Worm (Caenorhabditis elegans) whole organism, L4 larva: Measurements from ENCODE around the gene EEED8.13.

Source experiments
- D1046.2 ChIP-seq: fragments of 200-800 bp; sonication (Bioruptor generic); IDR thresholded peaks from 2 replicates; pipeline ENCODE4 v1.3.6; 2022; ENCODE audit warnings: missing genetic modification characterization, missing compliant biosample characterization
- F10B5.3 ChIP-seq: sonication (generic microtip); optimal IDR thresholded peaks from 2 replicates; lab custom pipeline; 2016; ENCODE audit warnings: mild to moderate bottlenecking, missing genetic modification characterization, missing compliant biosample characterization
- F26F4.8 ChIP-seq: fragments of 200-800 bp; sonication (Bioruptor generic); conservative IDR thresholded peaks from 2 replicates; pipeline ENCODE4 v1.3.6; 2022; ENCODE audit warnings: missing genetic modification characterization, missing compliant biosample characterization
- F37D6.2 ChIP-seq: sonication (generic microtip); optimal IDR thresholded peaks from 2 replicates; lab custom pipeline; 2016; ENCODE audit warnings: mild to moderate bottlenecking, missing genetic modification characterization, missing compliant biosample characterization
- F44E2.7 ChIP-seq: fragments of 200-800 bp; sonication (Bioruptor generic); IDR thresholded peaks from 2 replicates; pipeline ENCODE4 v2.1.2; 2022; ENCODE audit warnings: missing genetic modification characterization, missing compliant biosample characterization
- R02D3.7 ChIP-seq: fragments of 150-350 bp; sonication (generic microtip); optimal IDR thresholded peaks from 3 replicates; lab custom pipeline; 2014; ENCODE audit warnings: missing biosample characterization, missing genetic modification characterization
- T20F7.1 ChIP-seq: fragments of 200-800 bp; sonication (Bioruptor generic); optimal IDR thresholded peaks from 2 replicates; lab custom pipeline; 2018; ENCODE audit warnings: mild to moderate bottlenecking, missing genetic modification characterization, missing compliant biosample characterization
- Y105C5A.15 ChIP-seq: fragments of 200-800 bp; sonication (Bioruptor generic); IDR thresholded peaks from 2 replicates; pipeline ENCODE4 v1.3.6; 2022; ENCODE audit warnings: missing genetic modification characterization, missing compliant biosample characterization
- Y5F2A.4 ChIP-seq: fragments of 200-800 bp; sonication (Bioruptor generic); optimal IDR thresholded peaks from 2 replicates; lab custom pipeline; 2018; ENCODE audit warnings: mild to moderate bottlenecking, missing genetic modification characterization, missing compliant biosample characterization
- ceh-28 ChIP-seq: fragments of 150-350 bp; optimal IDR thresholded peaks from 2 replicates; lab custom pipeline; 2014; ENCODE audit warnings: missing biosample characterization, missing genetic modification reagents, missing genetic modification characterization
- ceh-44 ChIP-seq: fragments of 200-800 bp; sonication (Bioruptor generic); IDR thresholded peaks from 2 replicates; pipeline ENCODE4 v1.3.6; 2022; ENCODE audit warnings: missing genetic modification reagents, missing genetic modification characterization, missing compliant biosample characterization
- daf-8 ChIP-seq: fragments of 200-800 bp; sonication (Bioruptor generic); IDR thresholded peaks from 2 replicates; pipeline ENCODE4 v1.3.6; 2022; ENCODE audit warnings: missing genetic modification characterization, missing compliant biosample characterization
- dmd-6 ChIP-seq: fragments of 200-800 bp; sonication (Bioruptor generic); IDR thresholded peaks from 2 replicates; pipeline ENCODE4 v1.3.6; 2022; ENCODE audit warnings: missing genetic modification reagents, missing genetic modification characterization, missing compliant biosample characterization
- dpl-1 ChIP-seq: fragments of 150-350 bp; optimal IDR thresholded peaks from 2 replicates; lab custom pipeline; 2014; ENCODE audit warnings: missing biosample characterization, missing genetic modification reagents, missing genetic modification characterization
- egl-43 ChIP-seq: fragments of 200-800 bp; sonication (Bioruptor generic); IDR thresholded peaks from 2 replicates; pipeline ENCODE4 v1.3.6; 2022; ENCODE audit warnings: missing genetic modification reagents, missing genetic modification characterization, missing compliant biosample characterization
- gei-8 ChIP-seq: fragments of 200-800 bp; sonication (Bioruptor generic); optimal IDR thresholded peaks from 2 replicates; lab custom pipeline; 2018; ENCODE audit warnings: mild to moderate bottlenecking, missing genetic modification characterization, missing compliant biosample characterization
- hif-1 ChIP-seq, 2 experiments: sonication (generic microtip); optimal IDR thresholded peaks; 2 replicates each; lab custom pipeline; 2016 to 2017; ENCODE audit warnings: missing compliant biosample characterization in 2 of 2, missing genetic modification characterization in 2 of 2, missing genetic modification reagents in 2 of 2, missing genotype in 2 of 2, mild to moderate bottlenecking in 1 of 2
- hlh-11 ChIP-seq: fragments of 200-800 bp; sonication (Bioruptor generic); optimal IDR thresholded peaks from 2 replicates; lab custom pipeline; 2018; ENCODE audit warnings: mild to moderate bottlenecking, missing genetic modification characterization, missing compliant biosample characterization
- hlh-30 ChIP-seq: sonication (generic microtip); optimal IDR thresholded peaks from 2 replicates; lab custom pipeline; 2017; ENCODE audit warnings: antibody characterized with exemption, mild to moderate bottlenecking, missing genetic modification characterization, missing compliant biosample characterization; ENCODE audit not compliant: insufficient read depth
- jun-1 ChIP-seq: fragments of 150-350 bp; optimal IDR thresholded peaks from 2 replicates; lab custom pipeline; 2014; ENCODE audit warnings: missing biosample characterization, missing genetic modification reagents, missing genetic modification characterization
- lim-7 ChIP-seq: fragments of 200-800 bp; sonication (Bioruptor generic); IDR thresholded peaks from 2 replicates; pipeline ENCODE4 v1.3.6; 2022; ENCODE audit warnings: missing genetic modification characterization, missing compliant biosample characterization
- lin-13 ChIP-seq: fragments of 150-350 bp; optimal IDR thresholded peaks from 2 replicates; lab custom pipeline; 2014; ENCODE audit warnings: missing biosample characterization, missing genetic modification reagents, missing genetic modification characterization
- lin-29 ChIP-seq: fragments of 200-800 bp; sonication (Bioruptor generic); IDR thresholded peaks from 2 replicates; pipeline ENCODE4 v1.3.6; 2022; ENCODE audit warnings: missing genetic modification reagents, missing genetic modification characterization, missing compliant biosample characterization
- lin-38 ChIP-seq: fragments of 200-800 bp; sonication (Bioruptor generic); IDR thresholded peaks from 2 replicates; pipeline ENCODE4 v1.3.6; 2022; ENCODE audit warnings: missing genetic modification reagents, missing genetic modification characterization, missing compliant biosample characterization
- lsy-2 ChIP-seq, 2 experiments: fragments of 150-350 bp in 1 of 2; sonication (generic microtip) in 1 of 2; optimal IDR thresholded peaks; 2 replicates each; lab custom pipeline; 2014 to 2017; ENCODE audit warnings: missing biosample characterization in 2 of 2, missing genetic modification characterization in 2 of 2
- madf-5 ChIP-seq, 2 experiments: fragments of 200-800 bp; sonication (Bioruptor generic); IDR thresholded peaks; 2 replicates each; pipeline ENCODE4 v1.3.6; 2022; ENCODE audit warnings: missing compliant biosample characterization in 2 of 2, missing genetic modification characterization in 2 of 2
- mep-1 ChIP-seq: fragments of 150-350 bp; sonication (generic microtip); optimal IDR thresholded peaks from 3 replicates; lab custom pipeline; 2014; ENCODE audit warnings: missing biosample characterization, missing genetic modification characterization
- mxl-3 ChIP-seq: fragments of 200-800 bp; sonication (Bioruptor generic); optimal IDR thresholded peaks from 2 replicates; lab custom pipeline; 2018; ENCODE audit warnings: mild to moderate bottlenecking, missing genetic modification characterization, missing compliant biosample characterization
- nhr-102 ChIP-seq: sonication (generic microtip); optimal IDR thresholded peaks from 2 replicates; lab custom pipeline; 2016; ENCODE audit warnings: mild to moderate bottlenecking, missing genetic modification characterization, moderate library complexity, missing compliant biosample characterization
- nhr-28 ChIP-seq: fragments of 150-350 bp; optimal IDR thresholded peaks from 2 replicates; lab custom pipeline; 2014; ENCODE audit warnings: missing biosample characterization, missing genetic modification characterization
- nhr-41 ChIP-seq: fragments of 200-800 bp; sonication (Bioruptor generic); IDR thresholded peaks from 2 replicates; pipeline ENCODE4 v1.3.6; 2022; ENCODE audit warnings: missing genetic modification reagents, missing genetic modification characterization, missing compliant biosample characterization
- nhr-42 ChIP-seq: fragments of 200-800 bp; sonication (Bioruptor generic); IDR thresholded peaks from 2 replicates; pipeline ENCODE4 v1.3.6; 2022; ENCODE audit warnings: missing genetic modification characterization, missing compliant biosample characterization
- nhr-48 ChIP-seq: sonication (generic microtip); optimal IDR thresholded peaks from 2 replicates; lab custom pipeline; 2016; ENCODE audit warnings: mild to moderate bottlenecking, missing genetic modification characterization, missing compliant biosample characterization
- nhr-6 ChIP-seq: fragments of 150-350 bp; optimal IDR thresholded peaks from 2 replicates; lab custom pipeline; 2014; ENCODE audit warnings: missing biosample characterization, missing genetic modification characterization
- pha-4 ChIP-seq, 2 experiments: fragments of 150-350 bp in 1 of 2; fragments of 200-800 bp in 1 of 2; sonication (Bioruptor generic) in 1 of 2; IDR thresholded peaks in 1 of 2; optimal IDR thresholded peaks in 1 of 2; 2 replicates each; pipeline versions ENCODE4 v1.3.6 to Lab custom; 2014 to 2022; ENCODE audit warnings: missing genetic modification characterization in 2 of 2, missing genetic modification reagents in 2 of 2, missing biosample characterization in 1 of 2, missing compliant biosample characterization in 1 of 2
- php-3 ChIP-seq: fragments of 200-800 bp; sonication (Bioruptor generic); IDR thresholded peaks from 2 replicates; pipeline ENCODE4 v1.3.6; 2022; ENCODE audit warnings: missing genetic modification reagents, missing genetic modification characterization, missing compliant biosample characterization
- rbr-2 ChIP-seq: sonication (generic microtip); optimal IDR thresholded peaks from 2 replicates; lab custom pipeline; 2016; ENCODE audit warnings: missing genotype, missing genetic modification characterization, missing compliant biosample characterization
- sdz-12 ChIP-seq: fragments of 200-800 bp; sonication (Bioruptor generic); optimal IDR thresholded peaks from 2 replicates; lab custom pipeline; 2018; ENCODE audit warnings: mild to moderate bottlenecking, missing genetic modification characterization, missing compliant biosample characterization
- set-16 ChIP-seq: fragments of 200-800 bp; sonication (Bioruptor generic); IDR thresholded peaks from 2 replicates; pipeline ENCODE4 v1.3.6; 2022; ENCODE audit warnings: missing genetic modification reagents, missing genetic modification characterization, missing compliant biosample characterization
- skn-1 ChIP-seq: fragments of 150-350 bp; optimal IDR thresholded peaks from 2 replicates; lab custom pipeline; 2014; ENCODE audit warnings: missing biosample characterization, missing genetic modification characterization
- spr-1 ChIP-seq: sonication (generic microtip); optimal IDR thresholded peaks from 2 replicates; lab custom pipeline; 2016; ENCODE audit warnings: mild to moderate bottlenecking, missing genetic modification characterization, missing compliant biosample characterization
- spr-3 ChIP-seq: fragments of 200-800 bp; sonication (Bioruptor generic); optimal IDR thresholded peaks from 2 replicates; lab custom pipeline; 2018; ENCODE audit warnings: mild to moderate bottlenecking, missing genetic modification characterization, missing compliant biosample characterization
- tra-1 ChIP-seq: fragments of 200-800 bp; sonication (Bioruptor generic); IDR thresholded peaks from 2 replicates; pipeline ENCODE4 v1.3.6; 2022; ENCODE audit warnings: missing genetic modification reagents, missing genetic modification characterization, missing compliant biosample characterization
- unc-130 ChIP-seq: sonication (generic microtip); optimal IDR thresholded peaks from 2 replicates; lab custom pipeline; 2016; ENCODE audit warnings: missing genetic modification reagents, missing genetic modification characterization, missing compliant biosample characterization
- unc-39 ChIP-seq: sonication (generic microtip); optimal IDR thresholded peaks from 2 replicates; lab custom pipeline; 2017; ENCODE audit warnings: missing biosample characterization, missing genetic modification characterization
- unc-62 ChIP-seq, 3 experiments: fragments of 150-350 bp in 1 of 3; sonication (generic microtip); optimal IDR thresholded peaks in 2 of 3; peaks in 1 of 3; 1 replicate in 1 of 3; 2 replicates in 2 of 3; lab custom pipeline; 2014 to 2017; ENCODE audit warnings: missing biosample characterization in 3 of 3, missing genetic modification characterization in 3 of 3, missing genetic modification reagents in 3 of 3, missing genotype in 1 of 3
- zip-11 ChIP-seq: fragments of 200-800 bp; sonication (Bioruptor generic); IDR thresholded peaks from 2 replicates; pipeline ENCODE4 v1.3.6; 2022; ENCODE audit warnings: missing genetic modification characterization, missing compliant biosample characterization
- zip-2 ChIP-seq: fragments of 150-350 bp; optimal IDR thresholded peaks from 2 replicates; lab custom pipeline; 2014; ENCODE audit warnings: missing biosample characterization, missing genetic modification characterization
- ztf-11 ChIP-seq: fragments of 150-350 bp; optimal IDR thresholded peaks from 2 replicates; lab custom pipeline; 2014; ENCODE audit warnings: missing biosample characterization, missing genetic modification characterization

The EEED8.13 gene

DNA sequence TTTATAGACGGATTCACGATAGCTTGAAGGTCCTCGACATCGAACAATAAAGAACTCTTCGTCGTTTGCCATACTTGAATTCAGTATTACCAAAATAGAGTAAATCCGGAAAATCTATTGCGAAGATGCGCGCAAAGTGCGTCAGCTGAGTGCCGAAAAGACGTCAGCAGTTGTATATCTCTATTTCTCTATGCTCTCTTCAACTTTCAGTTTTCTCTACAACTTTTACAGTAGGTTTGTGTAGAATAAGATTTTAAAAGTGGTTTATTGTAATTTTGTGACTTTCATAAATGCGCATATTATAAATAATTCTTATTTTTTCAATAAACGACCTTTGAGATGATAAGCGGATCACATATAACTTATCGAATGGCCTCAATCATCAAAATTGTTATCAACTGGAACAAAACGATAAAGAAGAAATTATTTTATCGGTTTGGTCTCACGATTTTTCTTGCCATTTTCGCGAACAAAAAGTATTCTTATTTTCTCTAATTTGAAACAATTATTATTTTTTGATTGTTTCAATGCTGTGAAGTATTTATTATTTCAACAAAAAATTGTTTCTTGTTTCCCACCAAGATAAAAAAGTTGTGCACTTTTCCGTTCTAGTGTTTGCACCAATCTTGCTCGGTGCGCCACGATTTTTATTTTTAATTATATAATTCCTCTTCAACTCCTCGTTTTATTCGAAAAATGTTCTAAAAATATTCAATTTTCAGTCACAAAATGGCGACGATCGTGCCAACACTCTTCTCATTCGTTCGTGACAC is 38.9 kb downstream of the EEED8.13 start, which contains the start of the genes agt-2 and F09E5.3 (continued):
- TF ChIP-seq ceh-28, result no peak
- peak; percentile 80 for TF ChIP-seq spr-1 (tag; lab: Kevin White, UChicago)
- peak; percentile 83 for TF ChIP-seq hlh-11 (tag; lab: Kevin White, UChicago)
- TF ChIP-seq egl-43, result no peak
- no peak for TF ChIP-seq php-3
- TF ChIP-seq T20F7.1, result peak; percentile 80
- TF ChIP-seq dmd-6 (GFP tag; lab: Robert Waterston, UW), result peak; percentile 83
- peak; percentile 95 for TF ChIP-seq mep-1 (tag; lab: Kevin White, UChicago)
- no peak for TF ChIP-seq ztf-11
- TF ChIP-seq lin-38 (GFP tag; lab: Robert Waterston, UW), result peak; percentile 86
- TF ChIP-seq spr-3 (GFP tag; lab: Kevin White, UChicago), result peak; percentile 43
- TF ChIP-seq rbr-2, result peak; percentile 89
- TF ChIP-seq Y105C5A.15 (GFP tag; lab: Robert Waterston, UW), result no peak
- no peak for TF ChIP-seq madf-5 (GFP tag; IDR thresholded peaks at IDR 0.05; lab: Robert Waterston, UW)
- no peak for TF ChIP-seq zip-11 (GFP tag; lab: Robert Waterston, UW)
- no peak for TF ChIP-seq D1046.2 (GFP tag; lab: Robert Waterston, UW)
- peak; percentile 83 for TF ChIP-seq F37D6.2 (tag; lab: Kevin White, UChicago)
- TF ChIP-seq F44E2.7 (GFP tag; lab: Robert Waterston, UW), result no peak
- TF ChIP-seq sdz-12 (GFP tag; lab: Kevin White, UChicago), result no peak
- peak; percentile 81 for TF ChIP-seq hlh-30 (tag; lab: Kevin White, UChicago)
- peak in 1 of 2 experiments; percentile 88 for TF ChIP-seq unc-62 (GFP tag; optimal IDR thresholded peaks at IDR 0.05 in 1 of 2; lab: Kevin White, UChicago)
- TF ChIP-seq unc-62 (tag; optimal IDR thresholded peaks at IDR 0.05; lab: Kevin White, UChicago), result no peak
- peak; percentile 62 for TF ChIP-seq mxl-3 (GFP tag; lab: Kevin White, UChicago)
- peak; percentile 65 for TF ChIP-seq pha-4 (GFP tag; IDR thresholded peaks at IDR 0.05; lab: Robert Waterston, UW)
- TF ChIP-seq pha-4 (tag; optimal IDR thresholded peaks at IDR 0.05; lab: Kevin White, UChicago), result peak; percentile 15
- TF ChIP-seq Y5F2A.4 (GFP tag; lab: Kevin White, UChicago), result peak; percentile 9
- TF ChIP-seq zip-2 (tag; lab: Kevin White, UChicago), result peak; percentile 48
- peak in 1 of 2 experiments; percentile 58 for TF ChIP-seq hif-1 (tag; optimal IDR thresholded peaks at IDR 0.05; lab: Kevin White, UChicago)
- TF ChIP-seq unc-39 (tag; lab: Kevin White, UChicago), result no peak
- no peak for TF ChIP-seq R02D3.7 (tag; lab: Kevin White, UChicago)
- peak; percentile 84 for TF ChIP-seq lin-13 (GFP tag; lab: Kevin White, UChicago)
- TF ChIP-seq unc-130 (GFP tag; lab: Kevin White, UChicago), result peak; percentile 27
- no peak for TF ChIP-seq gei-8 (GFP tag; lab: Kevin White, UChicago)
- no peak for TF ChIP-seq daf-8 (GFP tag; lab: Robert Waterston, UW)
- no peak for TF ChIP-seq jun-1
- peak; percentile 67 for TF ChIP-seq nhr-48
- TF ChIP-seq tra-1 (GFP tag; lab: Robert Waterston, UW), result peak; percentile 47
- peak; percentile 87 for TF ChIP-seq dpl-1 (GFP tag; lab: Kevin White, UChicago)
- peak; percentile 34 for TF ChIP-seq nhr-28
- TF ChIP-seq skn-1 (tag; lab: Kevin White, UChicago), result no peak
- TF ChIP-seq lin-29, result peak; percentile 51; the same call in 1 of the 2 replicates
- TF ChIP-seq nhr-41, result no peak
- 0 out of 2 replicates have a peak, but pooled peaks have one; percentile 17 for TF ChIP-seq nhr-42 (GFP tag; lab: Robert Waterston, UW)
- no peak for TF ChIP-seq ceh-44 (GFP tag; lab: Robert Waterston, UW)
- TF ChIP-seq nhr-102 (tag; lab: Kevin White, UChicago), result peak; percentile 79
- TF ChIP-seq F10B5.3 (tag; lab: Kevin White, UChicago), result peak; percentile 65
- TF ChIP-seq lsy-2 (tag; optimal IDR thresholded peaks at IDR 0.05; lab: Kevin White, UChicago), result peak; percentile 68 to 96
- no peak for TF ChIP-seq F26F4.8 (GFP tag; lab: Robert Waterston, UW)
- no peak for TF ChIP-seq set-16 (GFP tag; lab: Robert Waterston, UW)
- TF ChIP-seq lim-7 (GFP tag; lab: Robert Waterston, UW), result no peak
- peak; percentile 58 for TF ChIP-seq nhr-6 (tag; lab: Kevin White, UChicago)
